Fruit fly (Drosophila melanogaster) whole organism, embryonic: ENCODE data around the gene Rbp4.

Experiments used
- B-H2 ChIP-seq: fragments of 200-800 bp; sonication (Bioruptor generic); optimal IDR thresholded peaks from 2 replicates; lab custom pipeline; 2018; ENCODE audit warnings: missing biosample characterization, mild to moderate bottlenecking, missing genetic modification characterization
- CG11723 ChIP-seq: fragments of 200-800 bp; sonication (Bioruptor generic); optimal IDR thresholded peaks from 2 replicates; lab custom pipeline; 2017; ENCODE audit warnings: missing biosample characterization, mild to moderate bottlenecking, missing genetic modification characterization
- CG12155 ChIP-seq: fragments of 200-800 bp; sonication (Bioruptor generic); optimal IDR thresholded peaks from 3 replicates; lab custom pipeline; 2016; ENCODE audit warnings: missing biosample characterization, missing genetic modification characterization
- CG12391 ChIP-seq: fragments of 200-800 bp; sonication (Bioruptor generic); optimal IDR thresholded peaks from 3 replicates; lab custom pipeline; 2018; ENCODE audit warnings: missing biosample characterization, mild to moderate bottlenecking, missing genetic modification characterization, moderate library complexity
- CG12744 ChIP-seq: fragments of 200-800 bp; sonication (Bioruptor generic); optimal IDR thresholded peaks from 2 replicates; lab custom pipeline; 2016; ENCODE audit warnings: missing biosample characterization, missing genetic modification characterization
- CG17186 ChIP-seq: fragments of 200-800 bp; sonication (Bioruptor generic); optimal IDR thresholded peaks from 3 replicates; lab custom pipeline; 2017; ENCODE audit warnings: missing biosample characterization, missing genetic modification reagents, missing genetic modification characterization
- CG17328 ChIP-seq: fragments of 200-800 bp; sonication (Bioruptor generic); IDR thresholded peaks from 2 replicates; pipeline ENCODE4 v1.3.6; 2022; ENCODE audit warnings: missing biosample characterization, missing genetic modification characterization
- CG17612 ChIP-seq: fragments of 200-800 bp; sonication (Bioruptor generic); IDR thresholded peaks from 2 replicates; pipeline ENCODE4 v1.3.6; 2022; ENCODE audit warnings: missing biosample characterization, missing genetic modification characterization
- CG18599 ChIP-seq: fragments of 200-800 bp; sonication (Bioruptor generic); optimal IDR thresholded peaks from 3 replicates; lab custom pipeline; 2017; ENCODE audit warnings: missing biosample characterization, missing genetic modification characterization, mild to moderate bottlenecking, moderate library complexity, missing genetic modification reagents
- CG18764 ChIP-seq: fragments of 200-800 bp; sonication (Bioruptor generic); optimal IDR thresholded peaks from 3 replicates; lab custom pipeline; 2016; ENCODE audit warnings: missing biosample characterization, missing genetic modification characterization
- CG2116 ChIP-seq: fragments of 200-800 bp; sonication (Bioruptor generic); optimal IDR thresholded peaks from 3 replicates; lab custom pipeline; 2018; ENCODE audit warnings: missing biosample characterization, mild to moderate bottlenecking, missing genetic modification characterization
- CG2712 ChIP-seq: fragments of 200-800 bp; optimal IDR thresholded peaks from 3 replicates; lab custom pipeline; 2019; ENCODE audit warnings: missing biosample characterization, mild to moderate bottlenecking, missing genetic modification characterization, moderate library complexity
- CG2875 ChIP-seq: fragments of 200-800 bp; sonication (Bioruptor generic); optimal IDR thresholded peaks from 2 replicates; lab custom pipeline; 2017; ENCODE audit warnings: missing biosample characterization, mild to moderate bottlenecking, missing genetic modification characterization, missing genetic modification reagents
- CG2889 ChIP-seq: fragments of 200-800 bp; sonication (Bioruptor generic); IDR thresholded peaks from 3 replicates; pipeline ENCODE4 v1.3.6; 2022; ENCODE audit warnings: missing biosample characterization, missing genetic modification characterization
- CG30020 ChIP-seq: fragments of 200-800 bp; optimal IDR thresholded peaks from 2 replicates; lab custom pipeline; 2019; ENCODE audit warnings: missing biosample characterization, mild to moderate bottlenecking, missing genetic modification characterization, moderate library complexity
- CG4282 ChIP-seq: fragments of 200-800 bp; sonication (Bioruptor generic); optimal IDR thresholded peaks from 2 replicates; lab custom pipeline; 2016; ENCODE audit warnings: missing biosample characterization, missing genetic modification characterization
- CG4707 ChIP-seq: fragments of 200-800 bp; sonication (Bioruptor generic); optimal IDR thresholded peaks from 2 replicates; lab custom pipeline; 2018; ENCODE audit warnings: missing biosample characterization, mild to moderate bottlenecking, missing genetic modification characterization, moderate library complexity
- CG6683 ChIP-seq: fragments of 200-800 bp; sonication (Bioruptor generic); optimal IDR thresholded peaks from 2 replicates; lab custom pipeline; 2017; ENCODE audit warnings: missing biosample characterization, mild to moderate bottlenecking, missing genetic modification characterization, missing genetic modification reagents
- CG7271 ChIP-seq: fragments of 200-800 bp; sonication (Bioruptor generic); optimal IDR thresholded peaks from 2 replicates; lab custom pipeline; 2018; ENCODE audit warnings: missing biosample characterization, mild to moderate bottlenecking, missing genetic modification characterization, moderate library complexity
- CG7839 ChIP-seq: fragments of 200-800 bp; sonication (Bioruptor generic); optimal IDR thresholded peaks from 3 replicates; lab custom pipeline; 2018; ENCODE audit warnings: missing biosample characterization, mild to moderate bottlenecking, missing genetic modification characterization, moderate library complexity
- CG8281 ChIP-seq: fragments of 200-800 bp; sonication (Bioruptor generic); optimal IDR thresholded peaks from 2 replicates; lab custom pipeline; 2018; ENCODE audit warnings: missing biosample characterization, mild to moderate bottlenecking, missing genetic modification characterization, moderate library complexity
- CHES-1-like ChIP-seq: fragments of 200-800 bp; sonication (Bioruptor generic); optimal IDR thresholded peaks from 2 replicates; lab custom pipeline; 2016; ENCODE audit warnings: missing biosample characterization, missing genetic modification characterization
- GATAe ChIP-seq: fragments of 200-800 bp; sonication (Bioruptor generic); conservative IDR thresholded peaks from 2 replicates; pipeline ENCODE4 v1.3.6; 2022; ENCODE audit warnings: missing biosample characterization, missing genetic modification characterization
- Hsf ChIP-seq: fragments of 200-800 bp; sonication (Bioruptor generic); optimal IDR thresholded peaks from 3 replicates; lab custom pipeline; 2016; ENCODE audit warnings: missing biosample characterization, missing genetic modification characterization
- MTF-1 ChIP-seq: fragments of 200-800 bp; sonication (Bioruptor generic); optimal IDR thresholded peaks from 2 replicates; lab custom pipeline; 2018; ENCODE audit warnings: missing biosample characterization, mild to moderate bottlenecking, missing genetic modification characterization, borderline replicate concordance
- NK7.1 ChIP-seq: fragments of 200-800 bp; sonication (Bioruptor generic); optimal IDR thresholded peaks from 3 replicates; lab custom pipeline; 2016; ENCODE audit warnings: missing biosample characterization, missing genetic modification characterization
- Neu2 ChIP-seq: fragments of 200-800 bp; sonication (Bioruptor generic); optimal IDR thresholded peaks from 3 replicates; lab custom pipeline; 2016; ENCODE audit warnings: missing biosample characterization, missing genetic modification characterization, borderline replicate concordance
- Oaz ChIP-seq: fragments of 200-800 bp; sonication (Bioruptor generic); IDR thresholded peaks from 2 replicates; pipeline ENCODE4 v1.3.6; 2022; ENCODE audit warnings: missing biosample characterization, missing genetic modification characterization
- Rx ChIP-seq: fragments of 200-800 bp; sonication (Bioruptor generic); IDR thresholded peaks from 2 replicates; pipeline ENCODE4 v1.3.6; 2022; ENCODE audit warnings: missing biosample characterization, missing genetic modification characterization
- Six4 ChIP-seq: fragments of 200-800 bp; sonication (Bioruptor generic); optimal IDR thresholded peaks from 2 replicates; lab custom pipeline; 2016; ENCODE audit warnings: missing biosample characterization, missing genetic modification characterization
- Sox100B ChIP-seq: fragments of 200-800 bp; sonication (Bioruptor generic); optimal IDR thresholded peaks from 3 replicates; lab custom pipeline; 2018; ENCODE audit warnings: missing biosample characterization, mild to moderate bottlenecking, missing genetic modification characterization
- Sry-δ ChIP-seq: fragments of 200-800 bp; sonication (Bioruptor generic); optimal IDR thresholded peaks from 2 replicates; lab custom pipeline; 2016; ENCODE audit warnings: missing biosample characterization, missing genetic modification characterization
- Ssrp ChIP-seq: fragments of 200-800 bp; sonication (Bioruptor generic); optimal IDR thresholded peaks from 2 replicates; lab custom pipeline; 2018; ENCODE audit warnings: missing biosample characterization, mild to moderate bottlenecking, missing genetic modification characterization, moderate library complexity
- Taf1 ChIP-seq: fragments of 200-800 bp; sonication (Bioruptor generic); IDR thresholded peaks from 2 replicates; pipeline ENCODE4 v1.3.6; 2022; ENCODE audit warnings: missing biosample characterization, missing genetic modification characterization
- ase ChIP-seq: fragments of 200-800 bp; sonication (Bioruptor generic); IDR thresholded peaks from 3 replicates; pipeline ENCODE4 v1.3.6; 2022; ENCODE audit warnings: missing biosample characterization, missing genetic modification characterization
- ash1 ChIP-seq: fragments of 200-800 bp; sonication (Bioruptor generic); optimal IDR thresholded peaks from 2 replicates; lab custom pipeline; 2018; ENCODE audit warnings: missing biosample characterization, mild to moderate bottlenecking, missing genetic modification characterization
- bab2 ChIP-seq: fragments of 200-800 bp; sonication (Bioruptor generic); optimal IDR thresholded peaks from 2 replicates; lab custom pipeline; 2016; ENCODE audit warnings: missing biosample characterization, missing genetic modification characterization
- bcd ChIP-seq: fragments of 200-800 bp; sonication (Bioruptor generic); optimal IDR thresholded peaks from 2 replicates; lab custom pipeline; 2017; ENCODE audit warnings: missing biosample characterization, mild to moderate bottlenecking, missing genetic modification characterization
- cas ChIP-seq: fragments of 200-800 bp; sonication (Bioruptor generic); IDR thresholded peaks from 2 replicates; pipeline ENCODE4 v1.3.6; 2022; ENCODE audit warnings: missing biosample characterization, missing genetic modification characterization
- cato ChIP-seq: fragments of 200-800 bp; sonication (Bioruptor generic); optimal IDR thresholded peaks from 2 replicates; lab custom pipeline; 2016; ENCODE audit warnings: missing biosample characterization, missing genetic modification characterization, borderline replicate concordance
- cg ChIP-seq: fragments of 200-800 bp; sonication (Bioruptor generic); optimal IDR thresholded peaks from 3 replicates; lab custom pipeline; 2019; ENCODE audit warnings: missing biosample characterization, mild to moderate bottlenecking, missing genetic modification characterization, moderate library complexity
- da ChIP-seq: fragments of 200-800 bp; sonication (Bioruptor generic); optimal IDR thresholded peaks from 2 replicates; lab custom pipeline; 2016; ENCODE audit warnings: missing biosample characterization, missing genetic modification characterization
- jumu ChIP-seq: fragments of 200-800 bp; sonication (Bioruptor generic); optimal IDR thresholded peaks from 3 replicates; lab custom pipeline; 2016; ENCODE audit warnings: missing biosample characterization, missing genetic modification characterization
- mam ChIP-seq: fragments of 200-800 bp; sonication (Bioruptor generic); optimal IDR thresholded peaks from 3 replicates; lab custom pipeline; 2016; ENCODE audit warnings: missing biosample characterization, missing genetic modification characterization
- nerfin-1 ChIP-seq: fragments of 200-800 bp; sonication (Bioruptor generic); optimal IDR thresholded peaks from 3 replicates; lab custom pipeline; 2019; ENCODE audit warnings: missing biosample characterization, mild to moderate bottlenecking, missing genetic modification characterization, moderate library complexity
- odd ChIP-seq: fragments of 200-800 bp; sonication (Bioruptor generic); optimal IDR thresholded peaks from 2 replicates; lab custom pipeline; 2017; ENCODE audit warnings: missing biosample characterization, mild to moderate bottlenecking, missing genetic modification characterization
- phol ChIP-seq: fragments of 200-800 bp; sonication (Bioruptor generic); optimal IDR thresholded peaks from 3 replicates; lab custom pipeline; 2018; ENCODE audit warnings: missing biosample characterization, mild to moderate bottlenecking, missing genetic modification characterization, moderate library complexity
- stc ChIP-seq: fragments of 200-800 bp; sonication (Bioruptor generic); IDR thresholded peaks from 2 replicates; pipeline ENCODE4 v1.3.6; 2022; ENCODE audit warnings: missing biosample characterization, missing genetic modification characterization
- wor ChIP-seq: fragments of 200-800 bp; sonication (Bioruptor generic); IDR thresholded peaks from 2 replicates; pipeline ENCODE4 v1.3.6; 2022; ENCODE audit warnings: missing biosample characterization, missing genetic modification characterization
- zf30C ChIP-seq: fragments of 200-800 bp; sonication (Bioruptor generic); optimal IDR thresholded peaks from 3 replicates; lab custom pipeline; 2018; ENCODE audit warnings: missing biosample characterization, mild to moderate bottlenecking, missing genetic modification characterization

Gene Rbp4

dm6 chr3R:13659865-13660738, 3.9 kb upstream of the Rbp4 start, which contains the start of gene Hrb87F (continued):
- TF ChIP-seq nerfin-1 (tag; lab: Kevin White, UChicago) (no peak), CG18764 (GFP tag; lab: Kevin White, UChicago) (no peak), CG30020 (tag; lab: Kevin White, UChicago) (peak; percentile 93), Sry-δ (GFP tag; lab: Kevin White, UChicago) (peak; percentile 29), GATAe (GFP tag; lab: Robert Waterston, UW) (no peak), CG7271 (tag; lab: Kevin White, UChicago) (no peak), CG18599 (no peak), cas (GFP tag; lab: Robert Waterston, UW) (no peak), zf30C (GFP tag; lab: Kevin White, UChicago) (no peak), CG12744 (no peak), bcd (GFP tag; lab: Kevin White, UChicago) (no peak), CG17612 (no peak), CG2875 (no peak), NK7.1 (no peak), MTF-1 (GFP tag; lab: Kevin White, UChicago) (no peak), Taf1 (no peak), CG2889 (GFP tag; lab: Robert Waterston, UW) (no peak), CG11723 (GFP tag; lab: Kevin White, UChicago) (no peak), Ssrp (tag; lab: Kevin White, UChicago) (no peak), stc (GFP tag; lab: Robert Waterston, UW) (no peak), Neu2 (GFP tag; lab: Kevin White, UChicago) (no peak), Hsf (GFP tag; lab: Kevin White, UChicago) (no peak), CG2116 (GFP tag; lab: Kevin White, UChicago) (no peak), Sox100B (no peak), ase (GFP tag; lab: Robert Waterston, UW) (no peak), CG7839 (tag; lab: Kevin White, UChicago) (no peak), wor (no peak), Six4 (GFP tag; lab: Kevin White, UChicago) (no peak), phol (tag; lab: Kevin White, UChicago) (peak; percentile 84), CG4282 (no peak), jumu (GFP tag; lab: Kevin White, UChicago) (no peak), ash1 (GFP tag; lab: Kevin White, UChicago) (no peak), CG2712 (no peak), CG17186 (GFP tag; lab: Kevin White, UChicago) (no peak), odd (no peak), CG12391 (tag; lab: Kevin White, UChicago) (no peak), da (GFP tag; lab: Kevin White, UChicago) (no peak), CHES-1-like (peak; percentile 21), Rx (GFP tag; lab: Robert Waterston, UW) (no peak), bab2 (GFP tag; lab: Kevin White, UChicago) (no peak), cg (GFP tag; lab: Kevin White, UChicago) (peak; percentile 49), mam (GFP tag; lab: Kevin White, UChicago) (no peak), CG4707 (GFP tag; lab: Kevin White, UChicago) (no peak), B-H2 (GFP tag; lab: Kevin White, UChicago) (no peak), CG6683 (GFP tag; lab: Kevin White, UChicago) (no peak), CG8281 (tag; lab: Kevin White, UChicago) (no peak), cato (no peak), CG12155 (GFP tag; lab: Kevin White, UChicago) (no peak), Oaz (no peak), CG17328 (GFP tag; lab: Robert Waterston, UW) (no peak)
